Worm (Caenorhabditis elegans): Measurements from ENCODE around the gene efhd-1.

Gene efhd-1

DNA sequence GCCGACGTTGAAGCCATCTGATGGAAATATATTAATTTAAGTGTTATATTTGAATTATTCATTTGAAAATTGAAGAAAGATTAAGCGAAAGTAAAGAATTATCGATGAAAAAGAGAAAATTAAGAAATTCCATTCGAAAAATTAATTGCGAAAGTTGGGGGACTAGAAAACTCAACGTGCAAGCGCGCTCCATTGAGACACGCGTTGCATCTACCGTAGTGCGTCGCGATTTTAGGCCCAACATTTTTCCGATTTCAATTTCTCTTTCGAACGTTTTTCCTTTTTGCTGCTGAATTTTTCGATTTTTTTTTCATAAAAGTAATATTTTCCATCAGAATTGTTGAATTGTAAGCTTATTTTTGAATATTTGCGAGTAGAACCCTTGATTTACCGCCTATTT lies 24.3 kb upstream of the efhd-1 start, which contains the start of gene Y48B6A.1 (continued):
- TF ChIP-seq ceh-6 (GFP tag; optimal IDR thresholded peaks at IDR 0.05) = no peak
- peak; percentile 55 for TF ChIP-seq fkh-6 (tag; optimal IDR thresholded peaks at IDR 0.05)
- TF ChIP-seq hlh-13 (GFP tag; optimal IDR thresholded peaks at IDR 0.05) = peak; percentile 48
- no peak for TF ChIP-seq ceh-45 (GFP tag; IDR thresholded peaks at IDR 0.05)
- TF ChIP-seq ceh-30 (tag; optimal IDR thresholded peaks at IDR 0.05) = peak; percentile 95
- TF ChIP-seq ceh-9 (tag; optimal IDR thresholded peaks at IDR 0.05) = no peak
- peak; percentile 97 for TF ChIP-seq ets-4 (tag; optimal IDR thresholded peaks at IDR 0.05)
- TF ChIP-seq T23F11.4 (GFP tag; optimal IDR thresholded peaks at IDR 0.05) = no peak
- TF ChIP-seq unc-55 (GFP tag; optimal IDR thresholded peaks at IDR 0.05) = peak; percentile 70
- no peak for TF ChIP-seq syd-9 (tag; optimal IDR thresholded peaks at IDR 0.05)
- TF ChIP-seq unc-3 (GFP tag; conservative IDR thresholded peaks at IDR 0.05) = no peak
- TF ChIP-seq unc-3 (tag; optimal IDR thresholded peaks at IDR 0.05) = no peak
- TF ChIP-seq tbx-2 (tag; optimal IDR thresholded peaks at IDR 0.05) = peak; percentile 92
- peak; percentile 84 for TF ChIP-seq pax-1 (tag; optimal IDR thresholded peaks at IDR 0.05)
- TF ChIP-seq pat-9 (tag; optimal IDR thresholded peaks at IDR 0.05) = no peak

DNA sequence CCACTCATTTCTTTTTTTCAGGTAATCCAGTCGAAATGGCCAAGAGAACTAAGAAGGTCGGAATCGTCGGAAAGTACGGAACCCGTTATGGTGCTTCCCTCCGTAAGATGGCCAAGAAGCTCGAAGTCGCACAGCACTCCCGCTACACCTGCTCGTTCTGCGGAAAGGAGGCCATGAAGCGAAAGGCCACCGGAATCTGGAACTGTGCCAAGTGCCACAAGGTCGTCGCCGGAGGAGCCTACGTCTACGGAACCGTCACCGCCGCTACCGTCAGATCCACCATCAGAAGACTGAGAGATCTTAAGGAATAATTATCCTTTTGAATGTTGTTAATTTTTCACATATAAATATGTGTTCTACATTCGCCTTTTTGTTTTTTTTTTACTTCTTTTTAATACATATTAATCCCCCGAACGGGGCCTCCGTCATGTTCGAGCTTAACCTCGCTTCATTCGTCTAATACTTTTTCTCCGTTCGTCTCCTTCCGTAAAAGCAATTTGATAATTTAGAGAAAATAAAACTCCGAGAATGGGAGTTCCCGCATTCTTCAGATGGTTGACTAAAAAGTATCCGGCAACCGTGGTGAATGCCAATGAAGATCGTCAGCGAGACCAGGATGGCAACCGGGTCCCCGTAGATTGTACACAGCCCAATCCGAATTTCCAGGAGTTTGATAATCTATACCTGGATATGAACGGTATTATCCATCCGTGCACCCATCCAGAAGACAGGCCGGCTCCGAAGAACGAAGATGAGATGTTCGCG lies 23.2 kb upstream of the efhd-1 start, which contains the start of the genes rpl-43 and xrn-2:
Gene rpl-43, plus strand, starts transcription at position 36 of the 765 bp plus-strand sequence.
Gene xrn-2, plus strand, starts transcription at position 510 of the 765 bp plus-strand sequence.
- no peak for TF ChIP-seq syd-9 (tag; optimal IDR thresholded peaks at IDR 0.05)
- peak; percentile 34 for TF ChIP-seq ama-1 (optimal IDR thresholded peaks at IDR 0.05)
- TF ChIP-seq pag-3 (tag; optimal IDR thresholded peaks at IDR 0.05; ENCODE audit: borderline replicate concordance) = no peak
- TF ChIP-seq pros-1 (tag; optimal IDR thresholded peaks at IDR 0.05) = no peak
- no peak for TF ChIP-seq lim-6 (tag; optimal IDR thresholded peaks at IDR 0.05)
- TF ChIP-seq K02D7.2 (tag; optimal IDR thresholded peaks at IDR 0.05) = no peak
- no peak for TF ChIP-seq Y22D7AL.16 (tag; optimal IDR thresholded peaks at IDR 0.05)
- no peak for TF ChIP-seq ref-2 (tag; optimal IDR thresholded peaks at IDR 0.05)
- TF ChIP-seq sox-2 (GFP tag; IDR thresholded peaks at IDR 0.05) = no peak

ce11 chrII:14165430-14165929 lies 13.1 kb upstream of the efhd-1 start:
- TF ChIP-seq fax-1 (tag; optimal IDR thresholded peaks at IDR 0.05) (no peak), dmd-4 (tag; optimal IDR thresholded peaks at IDR 0.05; ENCODE audit: borderline replicate concordance) (no peak), che-1 (tag; optimal IDR thresholded peaks at IDR 0.05) (no peak), ets-4 (tag; optimal IDR thresholded peaks at IDR 0.05) (no peak), tbx-2 (tag; optimal IDR thresholded peaks at IDR 0.05) (no peak), ceh-31 (tag; optimal IDR thresholded peaks at IDR 0.05) (no peak), odd-2 (tag; optimal IDR thresholded peaks at IDR 0.05) (no peak), lin-11 (tag; optimal IDR thresholded peaks at IDR 0.05) (no peak), ceh-6 (GFP tag; optimal IDR thresholded peaks at IDR 0.05) (no peak), fkh-10 (GFP tag; optimal IDR thresholded peaks at IDR 0.05) (no peak), nhr-232 (tag; optimal IDR thresholded peaks at IDR 0.05) (no peak), ceh-18 (tag; optimal IDR thresholded peaks at IDR 0.05) (no peak), unc-3 (GFP tag; conservative IDR thresholded peaks at IDR 0.05) (no peak), unc-3 (tag; optimal IDR thresholded peaks at IDR 0.05) (no peak), ceh-45 (GFP tag; IDR thresholded peaks at IDR 0.05) (no peak), hlh-8 (tag; optimal IDR thresholded peaks at IDR 0.05) (no peak), hlh-6 (tag; optimal IDR thresholded peaks at IDR 0.05) (no peak), elt-2 (tag; optimal IDR thresholded peaks at IDR 0.05) (no peak)

DNA sequence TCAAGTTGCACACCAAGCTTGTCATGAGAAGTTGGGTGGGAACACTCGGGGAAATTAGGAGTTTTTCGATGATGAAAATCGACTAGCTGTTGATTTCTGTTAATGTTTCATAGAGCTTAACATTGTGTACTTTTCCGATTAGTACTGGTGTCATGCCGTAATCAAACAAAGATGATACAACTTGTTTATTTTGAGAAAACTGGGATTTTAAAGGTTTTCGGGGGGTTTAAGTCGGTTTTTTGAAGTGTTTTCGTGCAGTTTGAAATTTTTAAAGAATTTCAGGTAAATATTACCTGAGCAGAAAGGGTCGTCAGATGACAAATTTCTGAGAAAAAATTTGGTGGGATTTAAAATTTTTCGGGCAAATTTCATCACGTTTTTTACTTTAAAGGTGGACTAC lies 7.1 kb upstream of the efhd-1 start, which contains the start of gene eat-2:
Gene eat-2, minus strand, starts transcription at position 101 of the 400 bp plus-strand sequence.
- no peak for TF ChIP-seq fkh-6 (tag; optimal IDR thresholded peaks at IDR 0.05)
- TF ChIP-seq zip-5 (tag; optimal IDR thresholded peaks at IDR 0.05) = no peak
- TF ChIP-seq sox-2 (GFP tag; IDR thresholded peaks at IDR 0.05) = no peak
- no peak for TF ChIP-seq ceh-2 (tag; optimal IDR thresholded peaks at IDR 0.05)
- no peak for TF ChIP-seq elt-2 (tag; optimal IDR thresholded peaks at IDR 0.05)
- no peak for TF ChIP-seq pag-3 (tag; optimal IDR thresholded peaks at IDR 0.05; ENCODE audit: borderline replicate concordance)
- TF ChIP-seq pros-1 (tag; optimal IDR thresholded peaks at IDR 0.05) = no peak
- TF ChIP-seq npax-4 (tag; optimal IDR thresholded peaks at IDR 0.05) = no peak
- no peak for TF ChIP-seq ceh-9 (tag; optimal IDR thresholded peaks at IDR 0.05)
- no peak for TF ChIP-seq dve-1 (tag; optimal IDR thresholded peaks at IDR 0.05)
- TF ChIP-seq ceh-30 (tag; optimal IDR thresholded peaks at IDR 0.05) = no peak
- TF ChIP-seq C38D4.7 (GFP tag; optimal IDR thresholded peaks at IDR 0.05) = no peak

Data from whole organism, late embryonic.